Worm (Caenorhabditis elegans): ENCODE data around the gene srd-9.

- TF ChIP-seq nhr-90 (tag; optimal IDR thresholded peaks at IDR 0.05; ENCODE audit: poor library complexity) (no peak), aly-2 (tag; optimal IDR thresholded peaks at IDR 0.05) (no peak), elt-3 (tag; optimal IDR thresholded peaks at IDR 0.05) (no peak), nhr-12 (tag; optimal IDR thresholded peaks at IDR 0.05) (no peak), grh-1 (GFP tag; IDR thresholded peaks at IDR 0.05) (no peak), snpc-4 (tag; optimal IDR thresholded peaks at IDR 0.05) (no peak), ets-5 (GFP tag; IDR thresholded peaks at IDR 0.05) (no peak), skn-1 (tag; optimal IDR thresholded peaks at IDR 0.05) (no peak)
Measured at ce11 chrV:5345419-5345818, 6.2 kb upstream of the srd-9 start, which contains the start of gene srg-25.

All from whole organism, L1 larva.